Fruit fly (Drosophila melanogaster): Measurements from ENCODE around the gene CG33159.
A peak's percentile ranks its signal among the peaks of the same experiment; 100 is the strongest.

CG33159 gene

dm6 chr3L:3222643-3223389 lies 18.6 kb upstream of the CG33159 start, which contains the start of the genes RpL28 and eIF1 (continued):
- TF ChIP-seq lmd (GFP tag; IDR thresholded peaks at IDR 0.05) (peak; percentile 82), schlank (tag; optimal IDR thresholded peaks at IDR 0.05) (peak; percentile 94), CG15073 (GFP tag; optimal IDR thresholded peaks at IDR 0.05) (no peak), CG34422 (GFP tag; IDR thresholded peaks at IDR 0.05) (peak; percentile 84), Doc2 (GFP tag; IDR thresholded peaks at IDR 0.05) (no peak), Spps (tag; optimal IDR thresholded peaks at IDR 0.05) (peak; percentile 36), Mes4 (GFP tag; optimal IDR thresholded peaks at IDR 0.05) (peak; percentile 94), Pdp1 (GFP tag; optimal IDR thresholded peaks at IDR 0.05) (peak; percentile 78 to 88), Max (GFP tag; optimal IDR thresholded peaks at IDR 0.05) (peak; percentile 94), CG10565 (GFP tag; optimal IDR thresholded peaks at IDR 0.05) (peak; percentile 79), NFAT (GFP tag; IDR thresholded peaks at IDR 0.05) (peak; percentile 95), bsh (GFP tag; optimal IDR thresholded peaks at IDR 0.05) (peak; percentile 32 to 79), NC2β (GFP tag; optimal IDR thresholded peaks at IDR 0.05) (peak; percentile 98), CG6813 (GFP tag; optimal IDR thresholded peaks at IDR 0.05) (peak; percentile 94), peb (GFP tag; IDR thresholded peaks at IDR 0.05) (peak; percentile 52; the same call in 1 of the 2 replicates), tio (GFP tag; optimal IDR thresholded peaks at IDR 0.05) (no peak), Awh (GFP tag; IDR thresholded peaks at IDR 0.05) (peak; percentile 86), dysf (GFP tag; IDR thresholded peaks at IDR 0.05) (peak; percentile 84; the same call in 2 of the 3 replicates), CG6654 (GFP tag; optimal IDR thresholded peaks at IDR 0.05) (peak; percentile 84), gsb-n (tag; optimal IDR thresholded peaks at IDR 0.05) (peak; percentile 52), CG10959 (GFP tag; IDR thresholded peaks at IDR 0.05) (peak; percentile 78), CG8944 (GFP tag; optimal IDR thresholded peaks at IDR 0.05) (peak; percentile 81), CG13775 (GFP tag; optimal IDR thresholded peaks at IDR 0.05) (peak; percentile 98), Aef1 (GFP tag; IDR thresholded peaks at IDR 0.05) (peak; percentile 79), CG3995 (GFP tag; optimal IDR thresholded peaks at IDR 0.05) (peak; percentile 87), CG4404 (GFP tag; IDR thresholded peaks at IDR 0.05) (peak; percentile 66), cas (GFP tag; IDR thresholded peaks at IDR 0.05) (peak; percentile 61), gce (GFP tag; IDR thresholded peaks at IDR 0.05) (peak; percentile 86), CG10431 (GFP tag; optimal IDR thresholded peaks at IDR 0.05) (peak; percentile 90), Optix (GFP tag; IDR thresholded peaks at IDR 0.05) (peak; percentile 81), CG13296 (GFP tag; optimal IDR thresholded peaks at IDR 0.05) (peak; percentile 91), shn (GFP tag; optimal IDR thresholded peaks at IDR 0.05) (peak; percentile 92), CG16813 (GFP tag; IDR thresholded peaks at IDR 0.05; ENCODE audit: partially characterized antibody) (peak; percentile 85), Hmx (GFP tag; optimal IDR thresholded peaks at IDR 0.05) (peak; percentile 62), Hr3 (GFP tag; optimal IDR thresholded peaks at IDR 0.05) (peak; percentile 82), CG2120 (GFP tag; optimal IDR thresholded peaks at IDR 0.05) (peak; percentile 77), yki (optimal IDR thresholded peaks at IDR 0.05) (no peak), CG10321 (GFP tag; IDR thresholded peaks at IDR 0.05) (peak; percentile 73), hbn (GFP tag; IDR thresholded peaks at IDR 0.05; ENCODE audit: partially characterized antibody) (peak; percentile 64), lab (GFP tag; optimal IDR thresholded peaks at IDR 0.05) (peak; percentile 60), Ssrp (tag; optimal IDR thresholded peaks at IDR 0.05) (peak; percentile 77), ab (GFP tag; optimal IDR thresholded peaks at IDR 0.05) (peak; percentile 69), CG12104 (GFP tag; optimal IDR thresholded peaks at IDR 0.05) (peak; percentile 96), CG11696 (GFP tag; IDR thresholded peaks at IDR 0.05) (peak; percentile 62), Ravus (GFP tag; IDR thresholded peaks at IDR 0.05) (no peak; the same call in 1 of the 2 replicates), stc (GFP tag; IDR thresholded peaks at IDR 0.05) (peak; percentile 79), Fer3 (tag; optimal IDR thresholded peaks at IDR 0.05) (peak; percentile 90), Sry-β (GFP tag; optimal IDR thresholded peaks at IDR 0.05) (peak; percentile 66), bigmax (GFP tag; optimal IDR thresholded peaks at IDR 0.05) (peak; percentile 74), CG2875 (GFP tag; optimal IDR thresholded peaks at IDR 0.05) (peak; percentile 88)
